Worm (Caenorhabditis elegans): ENCODE measurements around the gene sprp-4.

- TF ChIP-seq mab-5 (tag; optimal IDR thresholded peaks at IDR 0.05) (no peak), nhr-237 (tag; optimal IDR thresholded peaks at IDR 0.05) (no peak), elt-3 (tag; optimal IDR thresholded peaks at IDR 0.05) (no peak), lin-32 (GFP tag; optimal IDR thresholded peaks at IDR 0.05) (no peak), elt-1 (tag; optimal IDR thresholded peaks at IDR 0.05; ENCODE audit: borderline replicate concordance, insufficient read depth) (no peak), ztf-11 (tag; optimal IDR thresholded peaks at IDR 0.05) (no peak)
These were observed 32.8 kb downstream of the sprp-4 start for ce11 chrX:8820643-8821042.

All from whole organism, mixed stage, embryonic.